Fruit fly (Drosophila melanogaster) whole organism, wandering third instar larva: Measurements from ENCODE around the gene LeuRS-m.
A peak's percentile ranks its signal among the peaks of the same experiment; 100 is the strongest.

Experiments used
- Abd-B ChIP-seq: fragments of >200 bp; optimal IDR thresholded peaks from 2 replicates; lab custom pipeline; 2017; ENCODE audit warnings: missing biosample characterization, missing genetic modification characterization
- CG32264 ChIP-seq: fragments of 200-800 bp; sonication (Bioruptor generic); optimal IDR thresholded peaks from 2 replicates; lab custom pipeline; 2016; ENCODE audit warnings: missing biosample characterization, missing genetic modification characterization
- CG9705 ChIP-seq: fragments of 200-800 bp; sonication (Bioruptor generic); optimal IDR thresholded peaks from 2 replicates; lab custom pipeline; 2018; ENCODE audit warnings: missing biosample characterization, mild to moderate bottlenecking, missing genetic modification characterization
- Dfd ChIP-seq: fragments of >200 bp; optimal IDR thresholded peaks from 2 replicates; lab custom pipeline; 2017; ENCODE audit warnings: missing biosample characterization, missing genetic modification characterization
- Dif ChIP-seq: fragments of 200-275, 200-300 bp; sonication (Bioruptor generic); optimal IDR thresholded peaks from 2 replicates; lab custom pipeline; 2018; ENCODE audit warnings: missing biosample characterization, missing genetic modification characterization; ENCODE audit not compliant: partially characterized antibody
- GATAd ChIP-seq: sonication (Bioruptor generic); optimal IDR thresholded peaks from 2 replicates; lab custom pipeline; 2016; ENCODE audit warnings: missing biosample characterization, missing genetic modification characterization
- Hnf4 ChIP-seq: fragments of 200-800 bp; sonication (Bioruptor generic); optimal IDR thresholded peaks from 2 replicates; lab custom pipeline; 2016; ENCODE audit warnings: missing biosample characterization, mild to moderate bottlenecking, missing genetic modification characterization
- Hr83 ChIP-seq: fragments of 200-300 bp; sonication (Bioruptor generic); optimal IDR thresholded peaks from 2 replicates; lab custom pipeline; 2016; ENCODE audit warnings: missing biosample characterization, mild to moderate bottlenecking, missing genetic modification characterization, moderate library complexity; ENCODE audit not compliant: poor library complexity, severe bottlenecking
- Jra ChIP-seq: sonication (Bioruptor generic); optimal IDR thresholded peaks from 2 replicates; lab custom pipeline; 2016; ENCODE audit warnings: missing biosample characterization, missing genetic modification characterization
- Mio ChIP-seq: sonication (Bioruptor generic); optimal IDR thresholded peaks from 2 replicates; lab custom pipeline; 2016; ENCODE audit warnings: missing biosample characterization, missing genetic modification characterization
- Myc ChIP-seq: fragments of >200 bp; optimal IDR thresholded peaks from 2 replicates; lab custom pipeline; 2017
- N ChIP-seq: fragments of >200 bp; optimal IDR thresholded peaks from 2 replicates; lab custom pipeline; 2018; ENCODE audit warnings: missing biosample characterization, missing external identifiers, missing genetic modification characterization
- Rel ChIP-seq, 2 experiments: fragments of 200-800 bp; sonication (Bioruptor generic) in 1 of 2; optimal IDR thresholded peaks; 2 replicates in 1 of 2; 3 replicates in 1 of 2; lab custom pipeline; 2016 to 2019; ENCODE audit warnings: mild to moderate bottlenecking in 2 of 2, missing biosample characterization in 2 of 2, missing genetic modification characterization in 2 of 2, moderate library complexity in 1 of 2
- Sp1 ChIP-seq: fragments of 200-800 bp; sonication (Bioruptor generic); optimal IDR thresholded peaks from 3 replicates; lab custom pipeline; 2019; ENCODE audit warnings: missing biosample characterization, mild to moderate bottlenecking, missing genetic modification characterization, moderate library complexity
- Vsx2 ChIP-seq: fragments of 200-300, 225-300 bp; sonication (Bioruptor generic); optimal IDR thresholded peaks from 2 replicates; lab custom pipeline; 2018; ENCODE audit warnings: missing biosample characterization, missing genetic modification characterization; ENCODE audit not compliant: partially characterized antibody
- br ChIP-seq: fragments of 200-800 bp; sonication (Bioruptor generic); optimal IDR thresholded peaks from 2 replicates; lab custom pipeline; 2016; ENCODE audit warnings: missing biosample characterization, missing genetic modification characterization
- brk ChIP-seq: fragments of 200-800 bp; sonication (Bioruptor generic); optimal IDR thresholded peaks from 2 replicates; lab custom pipeline; 2016; ENCODE audit warnings: missing biosample characterization, mild to moderate bottlenecking, missing genetic modification characterization
- dl ChIP-seq, 2 experiments: fragments of 175-275, 200-275 bp in 1 of 2; fragments of 200-275 bp in 1 of 2; sonication (Bioruptor generic); optimal IDR thresholded peaks; lab custom pipeline; 2018; ENCODE audit warnings: mild to moderate bottlenecking in 2 of 2, missing biosample characterization in 2 of 2, missing genetic modification characterization in 2 of 2, moderate library complexity in 2 of 2; ENCODE audit not compliant: partially characterized antibody in 2 of 2, insufficient read depth in 1 of 2
- fru ChIP-seq: fragments of 200-800 bp; sonication (Bioruptor generic); optimal IDR thresholded peaks from 3 replicates; lab custom pipeline; 2016; ENCODE audit warnings: missing biosample characterization, mild to moderate bottlenecking, missing genetic modification characterization
- h ChIP-seq: fragments of 200-800 bp; sonication (Bioruptor generic); optimal IDR thresholded peaks from 3 replicates; lab custom pipeline; 2016; ENCODE audit warnings: missing biosample characterization, mild to moderate bottlenecking, missing genetic modification characterization
- jim ChIP-seq: fragments of 175-275, 200-325 bp; sonication (Bioruptor generic); optimal IDR thresholded peaks from 2 replicates; lab custom pipeline; 2016; ENCODE audit warnings: missing biosample characterization, mild to moderate bottlenecking, missing genetic modification characterization
- rgr ChIP-seq: fragments of 200-800 bp; sonication (Bioruptor generic); optimal IDR thresholded peaks from 3 replicates; lab custom pipeline; 2016; ENCODE audit warnings: missing biosample characterization, mild to moderate bottlenecking, missing genetic modification characterization
- sage ChIP-seq: fragments of 200-800 bp; sonication (Bioruptor generic); optimal IDR thresholded peaks from 2 replicates; lab custom pipeline; 2016; ENCODE audit warnings: missing biosample characterization, mild to moderate bottlenecking, missing genetic modification characterization
- sv ChIP-seq: fragments of 200-800 bp; sonication (Bioruptor generic); optimal IDR thresholded peaks from 3 replicates; lab custom pipeline; 2016; ENCODE audit warnings: missing biosample characterization, missing genetic modification characterization
- tai ChIP-seq: sonication (Bioruptor generic); optimal IDR thresholded peaks from 2 replicates; lab custom pipeline; 2016; ENCODE audit warnings: missing biosample characterization, missing genetic modification characterization
- usp ChIP-seq: fragments of >200 bp; optimal IDR thresholded peaks from 2 replicates; lab custom pipeline; 2017; ENCODE audit warnings: missing biosample characterization, missing genetic modification characterization
- woc ChIP-seq: sonication (Bioruptor generic); optimal IDR thresholded peaks from 2 replicates; lab custom pipeline; 2016; ENCODE audit warnings: missing biosample characterization, mild to moderate bottlenecking, missing genetic modification characterization

LeuRS-m gene

dm6 chr3L:4824356-4825138 lies 1.1 kb upstream of the LeuRS-m start (continued):
- TF ChIP-seq dl (GFP tag; optimal IDR thresholded peaks at IDR 0.05; lab: Kevin White, UChicago; ENCODE audit: insufficient read depth in 1 of 2, partially characterized antibody in 2 of 2) (no peak), GATAd (GFP tag; lab: Kevin White, UChicago) (no peak), Vsx2 (no peak), Abd-B (GFP tag; lab: Kevin White, UChicago) (no peak), Hr83 (no peak), jim (GFP tag; lab: Kevin White, UChicago) (no peak), Mio (GFP tag; lab: Kevin White, UChicago) (no peak)

DNA sequence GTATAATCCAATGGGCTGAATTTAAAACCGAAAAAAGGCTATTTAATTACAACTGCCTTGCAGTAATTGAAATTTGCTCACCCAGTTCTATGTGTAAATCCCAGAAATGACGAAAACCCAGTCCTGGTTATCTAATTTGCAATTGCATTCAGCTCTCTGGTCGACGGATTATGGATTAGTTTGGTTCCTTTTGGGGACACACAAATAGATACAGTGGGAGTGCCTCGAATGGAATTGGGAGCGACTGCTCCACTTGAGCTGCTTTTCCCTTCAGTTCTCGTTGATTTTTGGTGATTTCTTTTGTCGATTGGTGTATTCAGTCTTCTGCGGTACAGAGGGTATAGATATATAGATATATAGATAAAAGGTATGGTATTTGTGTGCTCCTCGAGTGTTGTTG lies 7.8 kb downstream of the LeuRS-m start, which contains the start of gene CG13708:
Gene CG13708, minus strand, starts transcription at position 101 of the 400 bp plus-strand sequence.
- TF ChIP-seq sage (no peak), fru (GFP tag; lab: Kevin White, UChicago) (no peak), sv (GFP tag; lab: Kevin White, UChicago) (no peak), rgr (no peak), Jra (GFP tag; lab: Kevin White, UChicago) (no peak), tai (GFP tag; lab: Kevin White, UChicago) (no peak), h (GFP tag; lab: Kevin White, UChicago) (no peak), Sp1 (GFP tag; lab: Kevin White, UChicago) (no peak), usp (GFP tag; lab: Kevin White, UChicago) (no peak), woc (GFP tag; lab: Kevin White, UChicago) (no peak), Myc (lab: Kevin White, UChicago) (no peak)

- no peak for TF ChIP-seq rgr
Observed at dm6 chr3L:4835005-4835404, 9.4 kb downstream of the LeuRS-m start.

DNA sequence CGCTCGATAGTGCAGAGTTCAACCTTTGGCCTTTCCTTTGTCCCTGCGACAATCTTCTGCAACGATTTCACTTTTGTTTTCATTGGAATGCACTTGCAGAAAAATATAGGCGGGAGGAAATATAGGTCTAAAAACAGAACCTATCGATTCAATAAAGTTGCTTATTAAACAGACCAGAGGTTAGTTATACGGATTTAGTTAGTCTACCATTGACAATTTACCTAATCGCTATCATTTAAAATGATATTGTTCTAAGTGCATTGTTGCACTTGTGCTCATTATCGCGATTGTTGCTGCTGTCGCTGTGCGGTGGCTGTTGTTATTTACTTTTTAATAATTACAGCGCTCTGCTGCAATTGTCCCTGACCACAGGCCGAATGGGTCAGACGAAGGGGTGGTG lies 10.7 kb downstream of the LeuRS-m start:
- TF ChIP-seq Mio (GFP tag; lab: Kevin White, UChicago) (no peak), rgr (no peak), Dfd (GFP tag; lab: Kevin White, UChicago) (no peak), Abd-B (GFP tag; lab: Kevin White, UChicago) (no peak), dl (GFP tag; optimal IDR thresholded peaks at IDR 0.05; lab: Kevin White, UChicago; ENCODE audit: insufficient read depth in 1 of 2, partially characterized antibody in 2 of 2) (no peak), Sp1 (GFP tag; lab: Kevin White, UChicago) (no peak), woc (GFP tag; lab: Kevin White, UChicago) (no peak), Dif (no peak), CG32264 (GFP tag; lab: Kevin White, UChicago) (no peak), Rel (GFP tag; optimal IDR thresholded peaks at IDR 0.05; lab: Kevin White, UChicago) (no peak), Rel (tag; optimal IDR thresholded peaks at IDR 0.05; lab: Kevin White, UChicago) (no peak)

- TF ChIP-seq br (GFP tag; lab: Kevin White, UChicago) (no peak), Dif (peak; percentile 20), CG9705 (no peak), h (GFP tag; lab: Kevin White, UChicago) (no peak), brk (GFP tag; lab: Kevin White, UChicago) (no peak), Myc (lab: Kevin White, UChicago) (peak; percentile 88), CG32264 (GFP tag; lab: Kevin White, UChicago) (no peak), GATAd (GFP tag; lab: Kevin White, UChicago) (no peak), N (GFP tag; lab: Kevin White, UChicago) (peak; percentile 86), Vsx2 (peak; percentile 53), Hnf4 (GFP tag; lab: Kevin White, UChicago) (no peak), sv (GFP tag; lab: Kevin White, UChicago) (no peak)
Observed at dm6 chr3L:4840039-4840939, 14.6 kb downstream of the LeuRS-m start, which contains the start of gene CG13707. Gene CG13707, minus strand, starts transcription at chr3L:4840108.
